Worm (Caenorhabditis elegans): ENCODE measurements around the gene F54H5.14.

DNA sequence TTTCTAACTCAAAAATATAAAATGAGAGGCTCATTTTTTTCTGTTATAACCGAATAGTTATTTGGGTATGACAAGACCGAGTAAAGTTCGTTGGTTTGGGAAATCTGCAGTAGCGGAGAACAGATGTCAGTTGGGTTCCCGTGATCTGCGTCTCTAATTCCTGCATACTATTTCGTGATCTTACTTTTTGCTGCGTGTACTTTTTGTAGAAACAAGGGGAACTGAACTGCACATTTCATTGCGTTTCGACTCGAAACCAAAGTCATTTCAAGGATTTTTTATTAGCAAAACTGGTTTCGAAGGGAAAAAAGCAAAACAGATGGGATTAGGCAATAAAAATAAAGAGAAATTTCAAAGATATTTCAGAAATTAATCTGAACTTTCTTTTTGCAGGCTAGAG lies 21.7 kb upstream of the F54H5.14 start:
- TF ChIP-seq R02D3.7 (tag; optimal IDR thresholded peaks at IDR 0.05), result no peak
- TF ChIP-seq fos-1 (tag; optimal IDR thresholded peaks at IDR 0.05), result no peak
- no peak for TF ChIP-seq unc-39 (tag; optimal IDR thresholded peaks at IDR 0.05)
- TF ChIP-seq egl-27 (tag; optimal IDR thresholded peaks at IDR 0.05), result no peak

All from whole organism, L2 larva.